Fruit fly (Drosophila melanogaster) whole organism, embryonic: ENCODE data around the gene Peritrophin-15a.

ENCODE experiments used
- Antp ChIP-seq: fragments of 200-800 bp; sonication (Bioruptor generic); optimal IDR thresholded peaks from 3 replicates; lab custom pipeline; 2016; ENCODE audit warnings: missing biosample characterization, missing genetic modification characterization
- BEAF-32 ChIP-seq: fragments of 200-800 bp; sonication (Bioruptor generic); optimal IDR thresholded peaks from 3 replicates; lab custom pipeline; 2017; ENCODE audit warnings: missing biosample characterization, missing genetic modification characterization, mild to moderate bottlenecking, moderate library complexity, missing genetic modification reagents
- Bteb2 ChIP-seq: fragments of 200-800 bp; sonication (Bioruptor generic); optimal IDR thresholded peaks from 2 replicates; lab custom pipeline; 2016; ENCODE audit warnings: missing biosample characterization, missing genetic modification characterization
- CG10543 ChIP-seq: fragments of 200-800 bp; sonication (Bioruptor generic); optimal IDR thresholded peaks from 3 replicates; lab custom pipeline; 2017; ENCODE audit warnings: missing biosample characterization, mild to moderate bottlenecking, missing genetic modification characterization, moderate library complexity
- CG10565 ChIP-seq: fragments of 200-800 bp; sonication (Bioruptor generic); optimal IDR thresholded peaks from 3 replicates; lab custom pipeline; 2016; ENCODE audit warnings: missing biosample characterization, mild to moderate bottlenecking, missing genetic modification characterization
- CG11504 ChIP-seq: fragments of 200-800 bp; sonication (Bioruptor generic); optimal IDR thresholded peaks from 3 replicates; lab custom pipeline; 2019; ENCODE audit warnings: missing biosample characterization, mild to moderate bottlenecking, missing genetic modification characterization, moderate library complexity
- CG11696 ChIP-seq: fragments of 200-800 bp; sonication (Bioruptor generic); IDR thresholded peaks from 2 replicates; pipeline ENCODE4 v1.3.6; 2022; ENCODE audit warnings: missing biosample characterization, missing genetic modification characterization
- CG15601 ChIP-seq: fragments of 200-800 bp; sonication (Bioruptor generic); optimal IDR thresholded peaks from 3 replicates; lab custom pipeline; 2019; ENCODE audit warnings: missing biosample characterization, mild to moderate bottlenecking, missing genetic modification characterization, moderate library complexity
- CG1832 ChIP-seq: fragments of 200-800 bp; sonication (Bioruptor generic); optimal IDR thresholded peaks from 2 replicates; lab custom pipeline; 2017; ENCODE audit warnings: missing biosample characterization, mild to moderate bottlenecking, missing genetic modification characterization, inconsistent platforms
- CG18476 ChIP-seq: fragments of 200-800 bp; sonication (Bioruptor generic); optimal IDR thresholded peaks from 2 replicates; lab custom pipeline; 2016; ENCODE audit warnings: missing biosample characterization, mild to moderate bottlenecking, missing genetic modification characterization
- CG18764 ChIP-seq: fragments of 200-800 bp; sonication (Bioruptor generic); optimal IDR thresholded peaks from 3 replicates; lab custom pipeline; 2016; ENCODE audit warnings: missing biosample characterization, missing genetic modification characterization
- CG2129 ChIP-seq: fragments of 200-800 bp; sonication (Bioruptor generic); IDR thresholded peaks from 2 replicates; pipeline ENCODE4 v1.3.6; 2022; ENCODE audit warnings: missing biosample characterization, missing genetic modification characterization; ENCODE audit not compliant: partially characterized antibody
- CG2875 ChIP-seq: fragments of 200-800 bp; sonication (Bioruptor generic); optimal IDR thresholded peaks from 2 replicates; lab custom pipeline; 2017; ENCODE audit warnings: missing biosample characterization, mild to moderate bottlenecking, missing genetic modification characterization, missing genetic modification reagents
- CG5180 ChIP-seq: fragments of 200-800 bp; sonication (Bioruptor generic); optimal IDR thresholded peaks from 3 replicates; lab custom pipeline; 2017; ENCODE audit warnings: missing biosample characterization, missing genetic modification characterization, mild to moderate bottlenecking, moderate library complexity, missing genetic modification reagents
- CG6175 ChIP-seq: fragments of 200-800 bp; sonication (Bioruptor generic); IDR thresholded peaks from 3 replicates; pipeline ENCODE4 v1.3.6; 2022; ENCODE audit warnings: missing biosample characterization, missing genetic modification characterization
- CG6854 ChIP-seq: fragments of 200-800 bp; sonication (Bioruptor generic); optimal IDR thresholded peaks from 3 replicates; lab custom pipeline; 2017; ENCODE audit warnings: missing biosample characterization, mild to moderate bottlenecking, missing genetic modification characterization
- CG7928 ChIP-seq: fragments of 200-800 bp; sonication (Bioruptor generic); optimal IDR thresholded peaks from 2 replicates; lab custom pipeline; 2017; ENCODE audit warnings: missing biosample characterization, mild to moderate bottlenecking, missing genetic modification characterization
- CG8765 ChIP-seq: fragments of 200-800 bp; sonication (Bioruptor generic); IDR thresholded peaks from 2 replicates; pipeline ENCODE4 v1.3.6; 2022; ENCODE audit warnings: missing biosample characterization, missing genetic modification characterization
- CHES-1-like ChIP-seq: fragments of 200-800 bp; sonication (Bioruptor generic); optimal IDR thresholded peaks from 2 replicates; lab custom pipeline; 2016; ENCODE audit warnings: missing biosample characterization, missing genetic modification characterization
- CoRest ChIP-seq: fragments of 200-800 bp; sonication (Bioruptor generic); optimal IDR thresholded peaks from 3 replicates; lab custom pipeline; 2018; ENCODE audit warnings: missing biosample characterization, mild to moderate bottlenecking, missing genetic modification characterization, moderate library complexity
- Dip3 ChIP-seq: fragments of 200-800 bp; sonication (Bioruptor generic); optimal IDR thresholded peaks from 3 replicates; lab custom pipeline; 2016; ENCODE audit warnings: missing biosample characterization, missing genetic modification characterization
- HmgZ ChIP-seq: fragments of 200-800 bp; sonication (Bioruptor generic); optimal IDR thresholded peaks from 2 replicates; lab custom pipeline; 2018; ENCODE audit warnings: missing biosample characterization, mild to moderate bottlenecking, missing genetic modification characterization
- Hr78 ChIP-seq, 2 experiments: fragments of 200-800 bp in 1 of 2; fragments of >200 bp in 1 of 2; sonication (Bioruptor generic) in 1 of 2; optimal IDR thresholded peaks; 2 replicates each; lab custom pipeline; 2017 to 2019; ENCODE audit warnings: missing biosample characterization in 2 of 2, missing genetic modification characterization in 2 of 2, mild to moderate bottlenecking in 1 of 2, moderate library complexity in 1 of 2
- Hsf ChIP-seq: fragments of 200-800 bp; sonication (Bioruptor generic); optimal IDR thresholded peaks from 3 replicates; lab custom pipeline; 2016; ENCODE audit warnings: missing biosample characterization, missing genetic modification characterization
- Side ChIP-seq: fragments of 200-800 bp; sonication (Bioruptor generic); optimal IDR thresholded peaks from 2 replicates; lab custom pipeline; 2016; ENCODE audit warnings: missing biosample characterization, missing genetic modification characterization
- Sry-β ChIP-seq: fragments of 200-800 bp; sonication (Bioruptor generic); optimal IDR thresholded peaks from 2 replicates; lab custom pipeline; 2018; ENCODE audit warnings: missing biosample characterization, mild to moderate bottlenecking, missing genetic modification characterization, moderate library complexity
- Ssrp ChIP-seq: fragments of 200-800 bp; sonication (Bioruptor generic); optimal IDR thresholded peaks from 2 replicates; lab custom pipeline; 2018; ENCODE audit warnings: missing biosample characterization, mild to moderate bottlenecking, missing genetic modification characterization, moderate library complexity
- Tbp ChIP-seq: fragments of >200 bp; optimal IDR thresholded peaks from 2 replicates; lab custom pipeline; 2018; ENCODE audit warnings: missing biosample characterization, missing genetic modification characterization
- al ChIP-seq: fragments of 200-800 bp; sonication (Bioruptor generic); IDR thresholded peaks from 2 replicates; pipeline ENCODE4 v1.3.6; 2022; ENCODE audit warnings: missing biosample characterization, missing genetic modification characterization
- bowl ChIP-seq: fragments of 200-800 bp; sonication (Bioruptor generic); IDR thresholded peaks from 2 replicates; pipeline ENCODE4 v1.3.6; 2022; ENCODE audit warnings: missing biosample characterization, missing genetic modification characterization
- cg ChIP-seq: fragments of 200-800 bp; sonication (Bioruptor generic); optimal IDR thresholded peaks from 3 replicates; lab custom pipeline; 2019; ENCODE audit warnings: missing biosample characterization, mild to moderate bottlenecking, missing genetic modification characterization, moderate library complexity
- chif ChIP-seq, 2 experiments: fragments of 200-800 bp; sonication (Bioruptor generic); optimal IDR thresholded peaks; 3 replicates each; lab custom pipeline; 2016; ENCODE audit warnings: missing biosample characterization in 2 of 2, missing genetic modification characterization in 2 of 2
- ci ChIP-seq: fragments of 200-800 bp; sonication (Bioruptor generic); IDR thresholded peaks from 3 replicates; pipeline ENCODE4 v1.3.6; 2022; ENCODE audit warnings: missing biosample characterization, missing genetic modification characterization
- ewg ChIP-seq: fragments of 200-800 bp; sonication (Bioruptor generic); optimal IDR thresholded peaks from 3 replicates; lab custom pipeline; 2017; ENCODE audit warnings: mild to moderate bottlenecking, missing biosample characterization, missing genetic modification reagents, missing genetic modification characterization
- fd96Cb ChIP-seq: fragments of 200-800 bp; sonication (Bioruptor generic); optimal IDR thresholded peaks from 2 replicates; lab custom pipeline; 2018; ENCODE audit warnings: missing biosample characterization, mild to moderate bottlenecking, missing genetic modification characterization, moderate library complexity
- gsb-n ChIP-seq: fragments of 200-800 bp; sonication (Bioruptor generic); optimal IDR thresholded peaks from 3 replicates; lab custom pipeline; 2018; ENCODE audit warnings: missing biosample characterization, mild to moderate bottlenecking, missing genetic modification characterization
- knrl ChIP-seq: fragments of 200-800 bp; sonication (Bioruptor generic); IDR thresholded peaks from 3 replicates; pipeline ENCODE4 v1.3.6; 2022; ENCODE audit warnings: missing biosample characterization, missing genetic modification characterization; ENCODE audit not compliant: partially characterized antibody
- lola ChIP-seq, 3 experiments: fragments of >200 bp in 2 of 3; fragments of 200-800 bp in 1 of 3; sonication (Bioruptor generic) in 1 of 3; optimal IDR thresholded peaks; 2 replicates each; lab custom pipeline; 2017 to 2019; ENCODE audit warnings: missing biosample characterization in 3 of 3, missing genetic modification characterization in 3 of 3, mild to moderate bottlenecking in 1 of 3, moderate library complexity in 1 of 3
- luna ChIP-seq: fragments of 200-800 bp; sonication (Bioruptor generic); optimal IDR thresholded peaks from 2 replicates; lab custom pipeline; 2016; ENCODE audit warnings: missing biosample characterization, missing genetic modification characterization
- pan ChIP-seq, 4 experiments: fragments of >200 bp in 3 of 4; fragments of 200-800 bp in 1 of 4; sonication (Bioruptor generic) in 1 of 4; optimal IDR thresholded peaks in 3 of 4; IDR thresholded peaks in 1 of 4; 2 replicates each; pipeline versions ENCODE4 v1.3.6 to Lab custom; 2017 to 2022; ENCODE audit warnings: missing biosample characterization in 2 of 4, missing genetic modification characterization in 2 of 4, mixed read lengths in 1 of 4
- pzg ChIP-seq: fragments of 200-800 bp; sonication (Bioruptor generic); optimal IDR thresholded peaks from 3 replicates; lab custom pipeline; 2018; ENCODE audit warnings: missing biosample characterization, mild to moderate bottlenecking, missing genetic modification characterization, moderate library complexity
- schlank ChIP-seq: fragments of 200-800 bp; sonication (Bioruptor generic); optimal IDR thresholded peaks from 2 replicates; lab custom pipeline; 2018; ENCODE audit warnings: missing biosample characterization, mild to moderate bottlenecking, missing genetic modification characterization
- so ChIP-seq: fragments of 200-800 bp; sonication (Bioruptor generic); IDR thresholded peaks from 3 replicates; pipeline ENCODE4 v1.3.6; 2022; ENCODE audit warnings: missing biosample characterization, missing genetic modification characterization
- stc ChIP-seq: fragments of 200-800 bp; sonication (Bioruptor generic); IDR thresholded peaks from 2 replicates; pipeline ENCODE4 v1.3.6; 2022; ENCODE audit warnings: missing biosample characterization, missing genetic modification characterization
- trh ChIP-seq: fragments of 200-800 bp; sonication (Bioruptor generic); optimal IDR thresholded peaks from 2 replicates; lab custom pipeline; 2016; ENCODE audit warnings: missing biosample characterization, missing genetic modification characterization
- twi ChIP-seq: fragments of 200-800 bp; optimal IDR thresholded peaks from 2 replicates; lab custom pipeline; 2019; ENCODE audit warnings: missing biosample characterization, mild to moderate bottlenecking, missing genetic modification characterization, moderate library complexity
- vfl ChIP-seq: fragments of 200-800 bp; sonication (Bioruptor generic); optimal IDR thresholded peaks from 2 replicates; lab custom pipeline; 2016; ENCODE audit warnings: missing biosample characterization, missing genetic modification characterization
- wor ChIP-seq: fragments of 200-800 bp; sonication (Bioruptor generic); IDR thresholded peaks from 2 replicates; pipeline ENCODE4 v1.3.6; 2022; ENCODE audit warnings: missing biosample characterization, missing genetic modification characterization

Gene Peritrophin-15a

DNA sequence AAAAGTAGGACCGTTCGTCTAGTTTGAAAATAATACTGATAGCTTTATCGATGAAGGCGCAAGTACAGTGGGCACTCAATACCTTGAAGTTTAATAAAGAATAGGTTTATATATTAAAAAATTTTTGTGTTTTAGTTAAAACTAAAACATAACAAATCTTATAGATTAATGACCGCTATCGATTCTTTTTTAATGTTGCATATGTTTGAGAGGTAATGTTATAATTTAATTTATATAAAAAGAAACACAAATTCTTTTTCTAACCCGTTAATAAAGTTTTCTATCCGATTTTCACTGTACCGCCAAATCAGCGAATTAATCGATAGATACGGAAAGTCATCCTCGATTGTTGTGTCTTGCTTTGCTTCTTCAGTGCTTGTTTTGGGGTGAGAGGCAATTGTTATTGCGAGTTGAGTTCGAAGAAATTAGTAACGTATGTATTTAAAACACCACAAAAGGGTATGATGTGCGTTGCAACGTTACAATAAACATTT is 11.7 kb downstream of the Peritrophin-15a start, which contains the start of the genes Dad1 and CG13384 (continued):
- peak; percentile 86 for TF ChIP-seq HmgZ (tag; lab: Kevin White, UChicago)
- peak; percentile 66 for TF ChIP-seq CG2875 (GFP tag; lab: Kevin White, UChicago)
- TF ChIP-seq CG2129 (GFP tag; lab: Robert Waterston, UW): peak; percentile 13; the same call in 1 of the 2 replicates
- peak; percentile 83 for TF ChIP-seq CG18764 (GFP tag; lab: Kevin White, UChicago)
- peak; percentile 89 for TF ChIP-seq CG11504 (tag; lab: Kevin White, UChicago)
- peak; percentile 68 for TF ChIP-seq BEAF-32
- TF ChIP-seq CG1832 (GFP tag; lab: Kevin White, UChicago): no peak
- peak; percentile 89 for TF ChIP-seq stc (GFP tag; lab: Robert Waterston, UW)
- peak; percentile 34 for TF ChIP-seq pzg
- TF ChIP-seq trh: peak; percentile 78
- peak; percentile 69 for TF ChIP-seq CG5180 (GFP tag; lab: Kevin White, UChicago)
- no peak for TF ChIP-seq Antp
- TF ChIP-seq Bteb2 (GFP tag; lab: Kevin White, UChicago): peak; percentile 83
- TF ChIP-seq CG18476 (GFP tag; lab: Kevin White, UChicago): peak; percentile 85
- TF ChIP-seq CG7928 (GFP tag; lab: Kevin White, UChicago): peak; percentile 60
- TF ChIP-seq cg (GFP tag; lab: Kevin White, UChicago): no peak
- TF ChIP-seq luna: no peak
- peak; percentile 61 for TF ChIP-seq vfl
- peak in 1 of 3 experiments; percentile 93 for TF ChIP-seq lola (GFP tag; optimal IDR thresholded peaks at IDR 0.05; lab: Kevin White, UChicago)
- TF ChIP-seq Dip3: peak; percentile 67
- peak; percentile 90 for TF ChIP-seq twi
- TF ChIP-seq knrl (GFP tag; lab: Robert Waterston, UW): peak; percentile 62
- 0 out of 3 replicates have a peak, but pooled peaks have one; percentile 48 for TF ChIP-seq ci (GFP tag; lab: Robert Waterston, UW)
- TF ChIP-seq chif (GFP tag; optimal IDR thresholded peaks at IDR 0.05; lab: Kevin White, UChicago): peak; percentile 46 to 74
- TF ChIP-seq fd96Cb (tag; lab: Kevin White, UChicago): peak; percentile 90
- TF ChIP-seq bowl (GFP tag; lab: Robert Waterston, UW): peak; percentile 48; the same call in 1 of the 2 replicates
- peak; percentile 62 for TF ChIP-seq wor (GFP tag; lab: Robert Waterston, UW)
- peak; percentile 70 for TF ChIP-seq ewg
- TF ChIP-seq CG11696: peak; percentile 65
- TF ChIP-seq gsb-n (tag; lab: Kevin White, UChicago): peak; percentile 92
- TF ChIP-seq al (GFP tag; lab: Robert Waterston, UW): peak; percentile 95
- peak; percentile 98 for TF ChIP-seq CoRest (tag; lab: Kevin White, UChicago)
- TF ChIP-seq Ssrp (tag; lab: Kevin White, UChicago): peak; percentile 90
- no peak for TF ChIP-seq Side (GFP tag; lab: Kevin White, UChicago)
- peak; percentile 90 for TF ChIP-seq Hsf
- TF ChIP-seq so (GFP tag; lab: Robert Waterston, UW): peak; percentile 78; the same call in 2 of the 3 replicates
- TF ChIP-seq schlank: peak; percentile 72
- peak; percentile 88 for TF ChIP-seq CG6854 (GFP tag; lab: Kevin White, UChicago)
- TF ChIP-seq CHES-1-like (GFP tag; lab: Kevin White, UChicago): peak; percentile 54
- no peak for TF ChIP-seq Tbp
- peak; percentile 91 for TF ChIP-seq CG15601 (tag; lab: Kevin White, UChicago)
- TF ChIP-seq CG8765 (GFP tag; lab: Robert Waterston, UW): peak; percentile 78; the same call in 1 of the 2 replicates
- peak; percentile 38 for TF ChIP-seq CG10565
- no peak for TF ChIP-seq pan (optimal IDR thresholded peaks at IDR 0.05; lab: Kevin White, UChicago)
- TF ChIP-seq pan (GFP tag; optimal IDR thresholded peaks at IDR 0.05 in 1 of 2, IDR thresholded peaks at IDR 0.05 in 1 of 2): peak in 1 of 2 experiments; percentile 93
- TF ChIP-seq Sry-β (GFP tag; lab: Kevin White, UChicago): peak; percentile 44
- TF ChIP-seq CG10543 (GFP tag; lab: Kevin White, UChicago): peak; percentile 95
- peak; percentile 80; the same call in 2 of the 3 replicates for TF ChIP-seq CG6175 (GFP tag; lab: Robert Waterston, UW)
- peak in 1 of 2 experiments; percentile 37 for TF ChIP-seq Hr78 (GFP tag; optimal IDR thresholded peaks at IDR 0.05; lab: Kevin White, UChicago)
